Fruit fly (Drosophila melanogaster): ENCODE measurements around the gene Ptp61F.

Gene Ptp61F

dm6 chr3L:1475157-1475556 is at the start of gene Ptp61F:
Gene Ptp61F, minus strand, starts transcription at chr3L:1475257.
- TF ChIP-seq CG16779 (tag; optimal IDR thresholded peaks at IDR 0.05) (no peak), Eip93F (GFP tag; optimal IDR thresholded peaks at IDR 0.05) (no peak), svp (GFP tag) (peak; percentile 3)

dm6 chr3L:1518715-1519603 is 43.9 kb upstream of the Ptp61F start:
- peak; percentile 15 for TF ChIP-seq CG8319 (GFP tag; optimal IDR thresholded peaks at IDR 0.05)
- TF ChIP-seq OdsH (GFP tag; optimal IDR thresholded peaks at IDR 0.05): no peak
- no peak for TF ChIP-seq CG6854 (GFP tag; optimal IDR thresholded peaks at IDR 0.05)
- TF ChIP-seq esn (GFP tag; optimal IDR thresholded peaks at IDR 0.05): peak; percentile 60
- peak; percentile 10 for TF ChIP-seq spab (GFP tag; optimal IDR thresholded peaks at IDR 0.05)
- TF ChIP-seq pdm3 (GFP tag; optimal IDR thresholded peaks at IDR 0.05): no peak
- TF ChIP-seq CG6276 (GFP tag; optimal IDR thresholded peaks at IDR 0.05): peak; percentile 48
- peak; percentile 40 for TF ChIP-seq CG11762 (GFP tag; optimal IDR thresholded peaks at IDR 0.05; ENCODE audit: insufficient read depth)
- peak; percentile 51 for TF ChIP-seq cyc (GFP tag; optimal IDR thresholded peaks at IDR 0.05)
- no peak for TF ChIP-seq CG7368 (GFP tag; optimal IDR thresholded peaks at IDR 0.05)
- TF ChIP-seq eg (GFP tag; IDR thresholded peaks at IDR 0.05): peak; percentile 43; the same call in 1 of the 3 replicates
- peak; percentile 82 for TF ChIP-seq svp (GFP tag)
- no peak for TF ChIP-seq fd59A (GFP tag; optimal IDR thresholded peaks at IDR 0.05)
- peak; percentile 5 for TF ChIP-seq CG6792 (GFP tag; optimal IDR thresholded peaks at IDR 0.05)
- peak; percentile 93 for TF ChIP-seq Blimp-1 (GFP tag; optimal IDR thresholded peaks at IDR 0.05)
- TF ChIP-seq CG11902 (GFP tag; optimal IDR thresholded peaks at IDR 0.05): peak; percentile 45
- TF ChIP-seq Hr39 (GFP tag; optimal IDR thresholded peaks at IDR 0.05): no peak

- TF ChIP-seq Smox (GFP tag; optimal IDR thresholded peaks at IDR 0.05) (peak; percentile 72), CG31627 (GFP tag; optimal IDR thresholded peaks at IDR 0.05) (peak; percentile 80), CG4318 (GFP tag; optimal IDR thresholded peaks at IDR 0.05) (no peak), Gug (GFP tag; IDR thresholded peaks at IDR 0.05) (peak; percentile 74), Hr4 (GFP tag; optimal IDR thresholded peaks at IDR 0.05) (peak; percentile 76), CG11762 (GFP tag; optimal IDR thresholded peaks at IDR 0.05; ENCODE audit: insufficient read depth) (peak; percentile 61), OdsH (GFP tag; optimal IDR thresholded peaks at IDR 0.05) (peak; percentile 85), CG7368 (GFP tag; optimal IDR thresholded peaks at IDR 0.05) (peak; percentile 74), Sox102F (GFP tag; optimal IDR thresholded peaks at IDR 0.05) (peak; percentile 79), salr (GFP tag; optimal IDR thresholded peaks at IDR 0.05) (peak; percentile 42 to 47), pdm3 (GFP tag; optimal IDR thresholded peaks at IDR 0.05) (no peak), dac (GFP tag; optimal IDR thresholded peaks at IDR 0.05) (peak; percentile 49), Ets21C (GFP tag; optimal IDR thresholded peaks at IDR 0.05) (peak; percentile 57), CG8119 (GFP tag; IDR thresholded peaks at IDR 0.05) (peak; percentile 72), Met (GFP tag; optimal IDR thresholded peaks at IDR 0.05) (peak; percentile 79), CG10631 (GFP tag; optimal IDR thresholded peaks at IDR 0.05) (peak; percentile 81), Hr38 (GFP tag; optimal IDR thresholded peaks at IDR 0.05) (peak; percentile 68), fkh (GFP tag; optimal IDR thresholded peaks at IDR 0.05) (no peak), CG6792 (GFP tag; optimal IDR thresholded peaks at IDR 0.05) (peak; percentile 65), CG11902 (GFP tag; optimal IDR thresholded peaks at IDR 0.05) (peak; percentile 42), CG9139 (GFP tag; optimal IDR thresholded peaks at IDR 0.05) (peak; percentile 45), Sox15 (GFP tag; optimal IDR thresholded peaks at IDR 0.05) (peak; percentile 44), fd59A (GFP tag; optimal IDR thresholded peaks at IDR 0.05) (peak; percentile 21), CG32006 (GFP tag; optimal IDR thresholded peaks at IDR 0.05) (peak; percentile 73), CG6854 (GFP tag; optimal IDR thresholded peaks at IDR 0.05) (peak; percentile 59), Hr39 (GFP tag; optimal IDR thresholded peaks at IDR 0.05) (peak; percentile 78), spab (GFP tag; optimal IDR thresholded peaks at IDR 0.05) (no peak), svp (GFP tag) (peak; percentile 82), CG8632 (GFP tag; optimal IDR thresholded peaks at IDR 0.05) (peak; percentile 60), CG10669 (GFP tag; optimal IDR thresholded peaks at IDR 0.05) (peak; percentile 50), achi (GFP tag; optimal IDR thresholded peaks at IDR 0.05) (peak; percentile 75), Lpt (GFP tag; optimal IDR thresholded peaks at IDR 0.05) (peak; percentile 68), cyc (GFP tag; optimal IDR thresholded peaks at IDR 0.05) (peak; percentile 77), CG3919 (GFP tag; optimal IDR thresholded peaks at IDR 0.05) (peak; percentile 86), Eip75B (GFP tag; optimal IDR thresholded peaks at IDR 0.05) (peak; percentile 60), Blimp-1 (GFP tag; optimal IDR thresholded peaks at IDR 0.05) (peak; percentile 32)
Measured at dm6 chr3L:1517274-1518047, 42.4 kb upstream of the Ptp61F start.
